Worm (Caenorhabditis elegans) whole organism, early embryonic: Measurements from ENCODE around the gene nhr-27.

ENCODE experiments used
- aly-1 ChIP-seq: sonication (generic microtip); optimal IDR thresholded peaks from 2 replicates; lab custom pipeline; 2016; ENCODE audit warnings: missing genetic modification characterization, missing compliant biosample characterization
- ama-1 ChIP-seq: fragments of 150-350 bp; optimal IDR thresholded peaks from 2 replicates; lab custom pipeline; 2014
- ceh-13 ChIP-seq: fragments of 200-800 bp; sonication (Bioruptor generic); optimal IDR thresholded peaks from 2 replicates; lab custom pipeline; 2018; ENCODE audit warnings: mild to moderate bottlenecking, missing genetic modification characterization, missing compliant biosample characterization
- ets-7 ChIP-seq: sonication (generic microtip); optimal IDR thresholded peaks from 2 replicates; lab custom pipeline; 2016; ENCODE audit warnings: missing genotype, missing genetic modification characterization, missing compliant biosample characterization
- hmbx-1 ChIP-seq: sonication (generic microtip); optimal IDR thresholded peaks from 2 replicates; lab custom pipeline; 2016; ENCODE audit warnings: mild to moderate bottlenecking, missing genetic modification characterization, missing compliant biosample characterization
- hmg-4 ChIP-seq: fragments of 200-800 bp; sonication (Bioruptor generic); optimal IDR thresholded peaks from 2 replicates; lab custom pipeline; 2018; ENCODE audit warnings: mild to moderate bottlenecking, missing genetic modification characterization, missing compliant biosample characterization
- pes-1 ChIP-seq: fragments of 200-800 bp; sonication (Bioruptor generic); IDR thresholded peaks from 2 replicates; pipeline ENCODE4 v1.3.6; 2022; ENCODE audit warnings: missing genetic modification reagents, missing genetic modification characterization, missing compliant biosample characterization
- scrt-1 ChIP-seq: fragments of 200-800 bp; sonication (Bioruptor generic); IDR thresholded peaks from 2 replicates; pipeline ENCODE4 v1.3.6; 2022; ENCODE audit warnings: missing genetic modification characterization, missing compliant biosample characterization
- sea-1 ChIP-seq: fragments of 200-800 bp; sonication (Bioruptor generic); conservative IDR thresholded peaks from 2 replicates; pipeline ENCODE4 v1.3.6; 2022; ENCODE audit warnings: missing genetic modification characterization, missing compliant biosample characterization
- tbx-37 ChIP-seq: fragments of 200-800 bp; sonication (Bioruptor generic); conservative IDR thresholded peaks from 2 replicates; pipeline ENCODE4 v1.3.6; 2022; ENCODE audit warnings: missing genetic modification reagents, missing genetic modification characterization, missing compliant biosample characterization

DNA sequence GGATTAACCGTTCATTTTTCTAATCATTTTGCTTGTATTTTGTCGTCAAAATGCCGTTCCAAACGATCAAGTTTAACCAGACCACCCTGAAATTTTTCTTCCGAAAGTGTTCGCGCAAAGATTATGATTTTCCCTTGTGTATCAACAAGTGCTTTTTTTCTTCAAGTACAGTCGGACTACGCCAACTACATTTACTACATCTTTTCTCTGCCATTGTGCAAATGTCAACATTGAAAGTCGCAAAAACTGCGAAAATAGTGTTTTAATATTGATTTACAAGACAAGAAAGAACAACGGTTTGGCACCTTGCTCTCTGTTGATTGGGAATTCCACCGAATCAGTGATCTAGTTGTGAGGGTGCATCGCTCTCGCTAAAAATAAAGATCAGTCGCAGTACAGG, 57.3 kb downstream of the nhr-27 start:
- TF ChIP-seq hmbx-1 (no peak), ama-1 (lab: Kevin White, UChicago) (no peak), aly-1 (tag; lab: Kevin White, UChicago) (no peak), ceh-13 (GFP tag; lab: Kevin White, UChicago) (no peak), sea-1 (GFP tag; lab: Robert Waterston, UW) (no peak), ets-7 (no peak), tbx-37 (no peak), scrt-1 (GFP tag; lab: Robert Waterston, UW) (no peak), pes-1 (GFP tag; lab: Robert Waterston, UW) (no peak), hmg-4 (GFP tag; lab: Kevin White, UChicago) (no peak)
